Fruit fly (Drosophila melanogaster) Kc167 (cell line): Measurements from ENCODE around the gene CG2608.

Source experiments
- insv ChIP-seq: fragments of >200 bp; optimal IDR thresholded peaks from 3 replicates; lab custom pipeline; 2018; ENCODE audit warnings: missing external identifiers
- psq ChIP-seq: fragments of >200 bp; optimal IDR thresholded peaks from 2 replicates; lab custom pipeline; 2017; ENCODE audit warnings: missing external identifiers
- ttk ChIP-seq: sonication (Bioruptor generic); optimal IDR thresholded peaks from 2 replicates; lab custom pipeline; 2017; ENCODE audit warnings: missing external identifiers

DNA sequence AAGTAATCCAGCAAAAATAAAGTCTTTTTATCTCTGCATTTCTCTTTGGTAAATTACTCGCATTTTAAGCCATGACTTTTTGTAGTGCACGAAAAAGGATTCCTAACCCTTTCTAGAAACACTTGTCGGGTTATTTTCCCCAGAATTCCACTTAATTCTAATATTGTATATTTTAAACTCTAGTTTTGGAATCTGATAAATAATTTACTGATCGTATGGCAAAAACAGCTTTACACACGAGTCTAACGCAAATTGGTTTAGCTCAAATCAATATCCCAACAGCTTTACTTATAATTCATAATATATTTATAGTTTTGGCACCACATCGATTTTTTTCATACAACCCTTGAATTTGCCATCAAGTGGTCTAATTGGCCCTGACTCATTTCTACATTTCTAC, 31.4 kb upstream of the CG2608 start, which contains the start of gene CG15475:
- no peak for TF ChIP-seq ttk (lab: Kevin White, UChicago)
- TF ChIP-seq psq (lab: Kevin White, UChicago): no peak
- no peak for TF ChIP-seq insv
